Fruit fly (Drosophila melanogaster): ENCODE data around the gene CG14194.

dm6 chrX:19243379-19243834 is 50.1 kb downstream of the CG14194 start, which contains the start of gene CG7889:
- no peak for TF ChIP-seq h (optimal IDR thresholded peaks at IDR 0.05)
- no peak for TF ChIP-seq ttk (optimal IDR thresholded peaks at IDR 0.05)
- no peak for TF ChIP-seq psq (optimal IDR thresholded peaks at IDR 0.05)

Data from Kc167 (cell line).